Fruit fly (Drosophila melanogaster): Measurements from ENCODE around the gene CG6330.

The CG6330 gene

DNA sequence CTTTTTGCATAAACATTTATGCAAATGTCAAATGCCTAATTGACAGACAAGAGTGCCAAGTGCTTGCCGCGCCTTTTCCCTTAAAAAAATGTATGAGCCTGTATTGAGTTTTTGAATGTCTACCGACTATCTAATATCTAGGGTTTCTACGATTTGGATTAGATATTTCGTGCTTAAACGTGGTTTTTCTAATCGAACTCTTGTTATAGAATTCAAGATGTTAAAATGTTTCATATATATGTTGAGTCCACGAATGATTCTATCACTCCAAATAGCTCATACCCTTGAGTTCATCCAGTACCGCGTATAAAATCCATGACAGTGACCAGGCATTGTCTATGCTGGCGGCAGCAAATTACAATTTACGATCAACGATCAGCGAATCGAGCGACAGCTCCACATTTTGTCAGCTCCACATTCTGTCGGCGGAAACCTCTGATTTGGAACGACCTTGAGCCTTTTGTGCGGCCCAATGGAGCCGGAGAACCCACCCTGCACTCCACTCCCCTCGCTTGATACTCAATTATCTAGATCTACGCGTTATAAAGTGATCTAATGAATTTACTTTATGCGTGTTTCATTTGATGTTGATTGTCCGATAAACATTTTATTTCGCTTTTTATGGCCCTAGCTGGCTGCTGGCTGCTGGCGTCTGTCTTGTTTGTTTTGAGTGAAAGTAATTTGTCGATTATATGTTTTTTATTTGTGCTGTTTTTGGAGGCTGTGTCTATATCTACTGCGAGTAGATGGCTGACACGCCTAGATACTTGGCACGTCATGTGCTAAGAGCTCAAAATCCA, 51.4 kb downstream of the CG6330 start:
- TF ChIP-seq CG8478 (optimal IDR thresholded peaks at IDR 0.05) = no peak
- TF ChIP-seq CTCF (optimal IDR thresholded peaks at IDR 0.05) = no peak

DNA sequence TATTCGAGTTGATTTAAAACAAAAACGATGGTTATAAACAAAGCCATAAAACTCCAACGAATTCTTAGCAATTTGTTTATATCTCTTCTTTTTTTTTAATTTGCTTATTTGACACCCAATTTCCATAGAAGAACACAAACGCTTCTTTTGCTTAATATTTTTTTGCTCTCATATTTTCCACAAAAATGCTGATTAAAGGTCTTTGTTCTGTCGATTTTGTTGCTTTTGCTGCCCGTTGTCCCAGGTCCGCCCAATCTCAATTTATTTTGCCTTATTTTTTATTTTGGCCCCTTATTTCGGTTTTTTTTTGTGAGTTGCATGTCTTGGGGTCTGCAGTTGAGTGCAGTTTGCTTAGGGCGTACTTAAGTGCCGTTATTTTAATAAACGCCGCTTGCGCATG, 52.3 kb downstream of the CG6330 start:
- TF ChIP-seq CTCF (optimal IDR thresholded peaks at IDR 0.05) = no peak
- TF ChIP-seq CG8478 (optimal IDR thresholded peaks at IDR 0.05) = no peak

DNA sequence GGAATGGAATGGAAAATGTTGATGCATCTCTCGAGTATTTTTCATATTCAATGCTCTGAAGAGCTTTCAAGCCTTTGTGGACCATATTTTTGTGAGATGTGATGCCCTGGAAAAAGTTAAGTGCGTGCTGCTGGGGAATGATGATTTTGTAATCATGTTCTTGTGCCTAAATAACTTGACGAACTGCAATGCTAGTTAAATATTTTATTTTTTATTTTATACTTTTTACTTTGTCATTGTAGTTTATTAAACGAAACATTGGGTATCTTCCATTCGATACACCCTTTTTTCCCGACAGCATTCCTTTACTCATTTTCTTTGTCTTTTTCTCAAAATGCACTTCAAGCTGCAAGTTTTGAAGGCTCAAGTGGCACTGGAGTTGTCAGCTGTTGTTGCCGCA, 58.3 kb downstream of the CG6330 start:
- no peak for TF ChIP-seq CTCF (optimal IDR thresholded peaks at IDR 0.05)
- no peak for TF ChIP-seq CG8478 (optimal IDR thresholded peaks at IDR 0.05)

Data from S2 (cell line).